Fruit fly (Drosophila melanogaster): ENCODE measurements around the gene CG9919.

Gene CG9919

DNA sequence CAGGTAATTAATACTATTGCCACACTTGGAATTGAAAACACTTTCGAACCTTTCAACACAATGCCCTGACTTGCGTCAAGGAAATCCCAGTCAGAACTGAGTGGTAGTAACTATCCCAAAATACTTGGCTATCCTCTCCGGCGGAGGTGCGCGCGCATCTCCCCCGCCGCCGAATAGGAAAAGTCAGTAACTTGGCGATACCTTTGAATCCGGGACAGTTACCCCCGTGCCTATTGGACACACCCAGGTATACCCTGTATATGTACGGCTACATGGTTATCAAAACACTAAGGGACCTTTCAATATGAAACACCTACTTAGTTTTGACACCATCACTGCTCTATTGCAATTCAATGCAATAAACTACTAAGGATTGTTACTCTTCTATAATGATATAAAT is at the start of gene CG9919:
Gene CG9919, minus strand, starts transcription at position 101 of the 400 bp plus-strand sequence.
- TF ChIP-seq h (optimal IDR thresholded peaks at IDR 0.05): no peak
- TF ChIP-seq psq (optimal IDR thresholded peaks at IDR 0.05): no peak
- TF ChIP-seq ttk (optimal IDR thresholded peaks at IDR 0.05): no peak
- TF ChIP-seq Myc (optimal IDR thresholded peaks at IDR 0.05): no peak
- TF ChIP-seq insv (optimal IDR thresholded peaks at IDR 0.05): no peak
- TF ChIP-seq Sin3A (optimal IDR thresholded peaks at IDR 0.05): no peak

DNA sequence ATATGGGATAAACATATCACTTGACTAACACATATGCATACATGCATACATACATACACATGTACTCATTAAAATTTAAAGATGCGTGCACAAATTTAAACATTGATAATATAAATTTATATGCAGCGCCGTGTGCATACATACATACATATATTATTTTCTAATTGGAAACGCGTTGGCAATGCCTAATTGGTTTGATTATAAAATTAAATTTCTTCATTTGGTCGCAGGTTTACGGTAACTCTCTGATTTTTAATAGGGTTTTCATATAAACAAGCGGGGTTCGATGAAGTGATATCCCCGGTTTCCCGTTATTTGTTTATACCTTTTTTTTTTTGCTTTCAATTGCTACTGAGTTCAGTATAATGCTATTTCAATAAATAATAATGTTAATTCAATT is 43.5 kb upstream of the CG9919 start:
- TF ChIP-seq h (optimal IDR thresholded peaks at IDR 0.05) (no peak), ttk (optimal IDR thresholded peaks at IDR 0.05) (no peak), Myc (optimal IDR thresholded peaks at IDR 0.05) (no peak), psq (optimal IDR thresholded peaks at IDR 0.05) (no peak), Sin3A (optimal IDR thresholded peaks at IDR 0.05) (no peak), insv (optimal IDR thresholded peaks at IDR 0.05) (no peak)

DNA sequence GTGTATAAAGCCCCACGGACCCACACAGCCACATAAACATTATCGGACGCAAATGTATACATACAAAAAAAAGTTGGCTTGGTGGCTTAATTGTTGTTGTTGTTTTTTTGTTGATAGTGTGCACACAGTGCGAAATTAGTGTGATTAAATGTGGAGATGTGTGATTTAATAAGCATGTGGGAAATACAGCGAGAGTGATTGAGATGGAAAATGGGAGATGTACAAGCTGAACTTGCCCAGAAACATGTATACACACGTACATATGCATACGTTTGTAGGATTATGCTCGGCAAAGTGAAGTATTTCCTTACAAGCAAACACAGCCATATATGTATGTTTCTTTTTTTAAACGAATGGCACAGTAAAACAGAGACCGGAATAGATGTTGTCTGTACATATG is 43.0 kb upstream of the CG9919 start:
- TF ChIP-seq Sin3A (optimal IDR thresholded peaks at IDR 0.05): no peak
- no peak for TF ChIP-seq insv (optimal IDR thresholded peaks at IDR 0.05)
- no peak for TF ChIP-seq Myc (optimal IDR thresholded peaks at IDR 0.05)
- TF ChIP-seq psq (optimal IDR thresholded peaks at IDR 0.05): no peak
- TF ChIP-seq h (optimal IDR thresholded peaks at IDR 0.05): no peak
- TF ChIP-seq ttk (optimal IDR thresholded peaks at IDR 0.05): no peak

DNA sequence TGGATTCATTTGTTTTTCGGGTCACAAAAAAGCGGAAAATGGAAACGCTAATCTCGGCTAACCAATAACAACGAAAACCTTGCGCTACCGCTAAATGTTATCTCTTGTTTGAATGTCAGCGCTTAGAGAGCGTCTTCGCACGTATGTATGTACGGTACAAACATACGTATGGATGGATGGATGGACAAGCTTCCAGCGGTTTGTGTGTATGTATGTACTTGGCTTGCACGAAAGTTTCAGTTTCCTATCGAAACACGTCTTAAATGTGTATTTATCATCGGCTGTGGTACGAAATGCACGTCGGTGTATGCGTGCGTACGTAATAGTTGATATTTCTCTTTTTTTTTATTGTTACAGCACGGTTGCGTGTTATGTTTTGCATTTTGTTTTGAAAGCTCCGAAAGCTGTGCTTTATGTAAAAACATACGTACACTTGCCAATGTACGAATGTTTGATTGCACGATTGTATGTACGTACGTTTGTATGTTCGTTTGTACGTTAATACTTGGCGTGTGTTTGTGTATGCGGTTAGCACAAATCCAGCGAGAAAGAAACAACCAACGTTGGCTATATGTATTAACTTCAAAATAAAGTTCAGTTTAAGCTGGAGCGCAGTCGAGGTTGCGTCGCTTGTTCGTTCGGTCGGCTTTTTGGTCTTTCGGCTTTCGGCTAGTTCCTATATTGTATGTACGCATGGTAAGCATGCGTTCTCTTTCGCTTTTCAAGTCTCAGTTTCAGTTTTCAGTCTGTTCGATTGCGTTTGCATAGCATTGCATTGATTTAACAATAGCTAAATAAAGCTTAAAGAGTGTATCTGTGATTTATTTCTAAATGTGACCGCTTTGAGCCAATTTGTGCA is 42.2 kb upstream of the CG9919 start, which contains the start of gene Fur2:
Gene Fur2, plus strand, starts transcription at position 595 of the 859 bp plus-strand sequence.
- no peak for TF ChIP-seq ttk (optimal IDR thresholded peaks at IDR 0.05)

DNA sequence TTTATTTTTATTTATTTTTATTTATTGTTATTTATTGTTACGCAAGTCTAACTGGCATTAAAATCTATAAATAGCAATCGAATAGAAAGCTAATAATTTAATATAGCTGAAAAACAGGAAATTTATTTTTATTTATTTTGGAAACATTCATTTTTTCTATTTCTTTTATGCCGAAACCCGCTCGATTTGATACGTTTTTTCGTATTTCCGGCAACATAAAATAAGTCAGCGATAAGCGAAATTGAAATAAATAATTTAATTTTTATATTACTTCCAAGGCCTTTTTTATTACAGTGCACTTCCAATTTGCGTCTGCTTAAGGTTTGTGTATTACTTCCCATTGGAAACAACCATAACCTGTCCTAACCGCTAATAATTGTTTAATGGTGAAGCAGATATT is 41.4 kb upstream of the CG9919 start:
- TF ChIP-seq Sin3A (optimal IDR thresholded peaks at IDR 0.05): no peak
- TF ChIP-seq Myc (optimal IDR thresholded peaks at IDR 0.05): no peak

- TF ChIP-seq insv (optimal IDR thresholded peaks at IDR 0.05) (no peak), h (optimal IDR thresholded peaks at IDR 0.05) (no peak), Sin3A (optimal IDR thresholded peaks at IDR 0.05) (no peak), Myc (optimal IDR thresholded peaks at IDR 0.05) (no peak), ttk (optimal IDR thresholded peaks at IDR 0.05) (no peak), psq (optimal IDR thresholded peaks at IDR 0.05) (no peak)
Measured at dm6 chrX:16368585-16368984, 38.0 kb upstream of the CG9919 start.

DNA sequence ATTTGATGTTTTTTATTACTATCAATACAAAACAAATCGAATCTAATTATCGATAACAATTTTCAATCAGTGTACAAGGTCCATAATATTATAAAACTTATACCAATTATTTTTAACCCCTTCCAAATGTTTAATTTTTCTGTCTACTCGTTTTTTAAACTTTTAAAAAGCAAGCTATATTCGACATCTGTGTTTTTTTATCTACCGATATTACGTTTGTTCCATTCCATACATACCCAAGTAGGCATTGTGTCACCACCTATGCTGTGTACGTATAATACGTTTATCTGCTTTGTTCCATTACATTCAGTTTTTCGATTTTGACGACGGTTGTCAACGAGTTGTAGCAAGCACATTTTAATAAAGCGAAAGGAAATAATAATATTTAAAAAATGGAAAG is 30.7 kb upstream of the CG9919 start, which contains the start of gene nonA:
Gene nonA, plus strand, starts transcription at position 264 of the 400 bp plus-strand sequence.
- no peak for TF ChIP-seq Myc (optimal IDR thresholded peaks at IDR 0.05)
- no peak for TF ChIP-seq ttk (optimal IDR thresholded peaks at IDR 0.05)
- no peak for TF ChIP-seq psq (optimal IDR thresholded peaks at IDR 0.05)
- TF ChIP-seq Sin3A (optimal IDR thresholded peaks at IDR 0.05): no peak
- no peak for TF ChIP-seq insv (optimal IDR thresholded peaks at IDR 0.05)
- no peak for TF ChIP-seq h (optimal IDR thresholded peaks at IDR 0.05)

DNA sequence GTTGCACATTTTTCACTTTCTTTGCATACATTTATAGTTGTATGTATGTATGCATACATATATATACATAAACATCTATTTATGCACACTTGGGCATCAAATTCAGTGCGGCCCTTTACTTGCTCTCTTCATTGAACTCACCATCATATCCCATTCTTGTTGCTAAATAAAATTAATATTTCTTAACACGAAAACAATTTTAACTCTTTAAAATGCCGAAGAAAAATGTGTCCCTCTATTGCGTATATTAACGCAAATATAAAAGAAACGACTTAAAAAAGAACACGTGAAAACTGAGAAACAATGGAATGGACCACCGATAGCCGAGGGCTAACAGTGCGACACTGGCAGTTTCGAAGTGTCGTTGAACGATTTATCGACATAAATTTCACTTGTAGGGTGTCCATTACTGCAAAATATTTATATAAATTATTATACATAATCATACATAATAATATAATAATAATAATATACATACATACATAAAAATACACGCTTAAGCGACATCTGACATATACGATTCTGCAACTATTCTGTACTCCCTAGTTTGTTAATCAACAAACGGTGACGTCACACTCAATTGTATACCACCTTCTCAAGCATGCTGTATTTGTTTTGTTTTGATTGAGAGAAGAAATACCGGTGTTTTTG is 28.2 kb upstream of the CG9919 start, which contains the start of the genes U2af50 and PIG-Q:
Gene U2af50, minus strand, starts transcription at position 370 of the 651 bp plus-strand sequence.
Gene PIG-Q, plus strand, starts transcription at position 474 of the 651 bp plus-strand sequence.
- no peak for TF ChIP-seq psq (optimal IDR thresholded peaks at IDR 0.05)
- no peak for TF ChIP-seq Sin3A (optimal IDR thresholded peaks at IDR 0.05)
- no peak for TF ChIP-seq insv (optimal IDR thresholded peaks at IDR 0.05)
- no peak for TF ChIP-seq ttk (optimal IDR thresholded peaks at IDR 0.05)
- no peak for TF ChIP-seq Myc (optimal IDR thresholded peaks at IDR 0.05)
- TF ChIP-seq h (optimal IDR thresholded peaks at IDR 0.05): no peak

DNA sequence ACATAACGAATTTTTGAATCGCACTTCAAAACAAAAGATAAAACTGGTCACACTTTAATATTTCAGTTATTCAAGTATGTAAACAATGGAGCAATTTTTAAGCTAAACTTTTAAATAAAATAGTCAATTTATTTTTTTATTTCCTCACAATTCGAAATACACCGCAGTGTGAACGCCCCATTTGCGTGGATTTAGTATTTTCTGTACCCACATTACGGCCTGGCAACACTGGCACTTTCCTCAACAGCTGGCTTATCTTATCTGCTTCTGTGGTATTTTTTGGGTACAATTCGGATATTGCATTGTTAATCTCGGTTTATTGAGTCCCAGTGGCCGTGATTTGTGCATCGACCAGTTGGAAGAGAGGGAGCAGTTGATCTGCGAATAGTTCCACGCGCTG is 19.5 kb upstream of the CG9919 start, which contains the start of gene sl:
Gene sl, plus strand, starts transcription at position 254 of the 400 bp plus-strand sequence.
- TF ChIP-seq psq (optimal IDR thresholded peaks at IDR 0.05): no peak
- TF ChIP-seq Sin3A (optimal IDR thresholded peaks at IDR 0.05): no peak
- TF ChIP-seq ttk (optimal IDR thresholded peaks at IDR 0.05): no peak
- no peak for TF ChIP-seq Myc (optimal IDR thresholded peaks at IDR 0.05)
- no peak for TF ChIP-seq h (optimal IDR thresholded peaks at IDR 0.05)
- TF ChIP-seq insv (optimal IDR thresholded peaks at IDR 0.05): no peak

DNA sequence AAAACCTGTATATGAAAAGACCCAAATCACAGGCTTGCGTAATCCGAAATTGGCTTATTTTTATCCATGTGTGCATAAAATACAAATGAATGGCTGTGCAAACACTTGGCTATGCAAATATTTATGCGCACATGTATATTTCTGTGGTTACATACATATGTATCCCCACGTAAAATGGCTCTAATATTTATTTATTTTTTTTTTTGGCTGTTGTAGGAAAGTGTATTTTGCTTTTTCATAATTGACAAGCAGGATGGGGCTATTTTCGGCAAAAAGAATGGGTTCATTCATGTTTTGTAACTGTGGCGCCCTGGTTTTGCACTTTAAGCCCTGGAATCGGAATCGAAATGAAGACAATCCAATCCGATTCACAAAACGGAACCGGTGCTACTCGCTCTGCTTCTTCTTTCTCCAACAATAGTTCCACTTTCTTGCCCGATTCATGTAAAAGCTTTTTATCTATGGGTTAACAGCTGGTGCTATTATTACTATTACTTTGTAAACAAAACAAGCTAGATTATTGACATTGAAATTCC is 4.6 kb upstream of the CG9919 start:
- TF ChIP-seq ttk (optimal IDR thresholded peaks at IDR 0.05) (no peak), psq (optimal IDR thresholded peaks at IDR 0.05) (no peak), insv (optimal IDR thresholded peaks at IDR 0.05) (no peak), Sin3A (optimal IDR thresholded peaks at IDR 0.05) (no peak), h (optimal IDR thresholded peaks at IDR 0.05) (no peak), Myc (optimal IDR thresholded peaks at IDR 0.05) (no peak)

dm6 chrX:16334251-16334860 is 3.8 kb upstream of the CG9919 start:
- no peak for TF ChIP-seq psq (optimal IDR thresholded peaks at IDR 0.05)
